Worm (Caenorhabditis elegans) whole organism, L1 larva: ENCODE data around the gene fbxa-25.

Experiments
- ama-1 ChIP-seq: fragments of 150-350 bp; optimal IDR thresholded peaks from 2 replicates; lab custom pipeline; 2014
- ceh-82 ChIP-seq, 3 experiments: fragments of 150-350 bp in 1 of 3; sonication (generic microtip) in 2 of 3; optimal IDR thresholded peaks; 2 replicates each; lab custom pipeline; 2014 to 2017; ENCODE audit warnings: missing biosample characterization in 3 of 3, missing genetic modification characterization in 3 of 3
- efl-1 ChIP-seq, 4 experiments: fragments of 150-350 bp; optimal IDR thresholded peaks in 3 of 4; peaks in 1 of 4; 1 replicate in 1 of 4; 2 replicates in 3 of 4; lab custom pipeline; 2014; ENCODE audit warnings: missing biosample characterization in 2 of 4, missing genetic modification characterization in 2 of 4, missing genetic modification reagents in 2 of 4
- elt-2 ChIP-seq: sonication (generic microtip); optimal IDR thresholded peaks from 2 replicates; lab custom pipeline; 2016; ENCODE audit warnings: missing genetic modification characterization, mild to moderate bottlenecking, inconsistent platforms, missing compliant biosample characterization, missing genetic modification reagents
- fos-1 ChIP-seq: fragments of 150-350 bp; optimal IDR thresholded peaks from 2 replicates; lab custom pipeline; 2014; ENCODE audit warnings: missing biosample characterization, missing genetic modification characterization
- nhr-19 ChIP-seq: fragments of 200-800 bp; sonication (Bioruptor generic); conservative IDR thresholded peaks from 2 replicates; pipeline ENCODE4 v1.3.6; 2022; ENCODE audit warnings: missing genetic modification characterization, missing compliant biosample characterization
- nhr-28 ChIP-seq: fragments of 150-350 bp; optimal IDR thresholded peaks from 2 replicates; lab custom pipeline; 2014; ENCODE audit warnings: missing biosample characterization, missing genetic modification characterization
- nhr-77 ChIP-seq: fragments of 150-350 bp; optimal IDR thresholded peaks from 2 replicates; lab custom pipeline; 2014; ENCODE audit warnings: missing biosample characterization, missing genetic modification characterization
- pqm-1 ChIP-seq: sonication (generic microtip); optimal IDR thresholded peaks from 3 replicates; lab custom pipeline; 2017; ENCODE audit warnings: missing biosample characterization, missing genetic modification characterization
- rnt-1 ChIP-seq: sonication (generic microtip); optimal IDR thresholded peaks from 2 replicates; lab custom pipeline; 2016; ENCODE audit warnings: mild to moderate bottlenecking, missing genetic modification characterization, moderate library complexity, missing compliant biosample characterization
- sup-37 ChIP-seq: fragments of 200-800 bp; sonication (Bioruptor generic); optimal IDR thresholded peaks from 2 replicates; lab custom pipeline; 2018; ENCODE audit warnings: mild to moderate bottlenecking, missing genetic modification characterization, missing compliant biosample characterization
- unc-130 ChIP-seq: fragments of 150-350 bp; optimal IDR thresholded peaks from 2 replicates; lab custom pipeline; 2017; ENCODE audit warnings: missing biosample characterization, missing genetic modification characterization, inconsistent platforms
- ztf-11 ChIP-seq, 2 experiments: sonication (generic microtip); optimal IDR thresholded peaks; 2 replicates each; lab custom pipeline; 2016 to 2017; ENCODE audit warnings: missing genetic modification characterization in 2 of 2, missing biosample characterization in 1 of 2, missing compliant biosample characterization in 1 of 2

ce11 chrIII:1345694-1346093, 3.6 kb downstream of the fbxa-25 start, which contains the start of gene Y82E9BL.6:
- TF ChIP-seq elt-2 (tag; lab: Kevin White, UChicago) (no peak), unc-130 (no peak), ceh-82 (tag; optimal IDR thresholded peaks at IDR 0.05; lab: Kevin White, UChicago) (no peak), nhr-28 (no peak), nhr-19 (GFP tag; lab: Robert Waterston, UW) (no peak), nhr-77 (tag; lab: Kevin White, UChicago) (no peak), ama-1 (lab: Kevin White, UChicago) (no peak), pqm-1 (no peak), efl-1 (optimal IDR thresholded peaks at IDR 0.05; lab: Kevin White, UChicago) (no peak), efl-1 (GFP tag; optimal IDR thresholded peaks at IDR 0.05 in 1 of 2; lab: Kevin White, UChicago) (no peak), rnt-1 (tag; lab: Kevin White, UChicago) (no peak), sup-37 (no peak), ztf-11 (tag; optimal IDR thresholded peaks at IDR 0.05; lab: Kevin White, UChicago) (no peak), fos-1 (tag; lab: Kevin White, UChicago) (no peak)
